Fruit fly (Drosophila melanogaster) whole organism, prepupa: ENCODE measurements around the gene CG7945.
A peak's percentile ranks its signal among the peaks of the same experiment; 100 is the strongest.

Experiments used
- CG15336 ChIP-seq: fragments of 200-800 bp; sonication (Bioruptor generic); IDR thresholded peaks from 2 replicates; pipeline ENCODE4 v1.3.6; 2022; ENCODE audit warnings: missing biosample characterization, missing genetic modification characterization
- CG4318 ChIP-seq: fragments of 200-800 bp; sonication (Bioruptor generic); optimal IDR thresholded peaks from 3 replicates; lab custom pipeline; 2017; ENCODE audit warnings: missing biosample characterization, mild to moderate bottlenecking, missing genetic modification characterization
- CG6808 ChIP-seq: fragments of 200-800 bp; sonication (Bioruptor generic); optimal IDR thresholded peaks from 3 replicates; lab custom pipeline; 2017; ENCODE audit warnings: missing biosample characterization, missing genetic modification characterization, mild to moderate bottlenecking, moderate library complexity, missing genetic modification reagents
- CG8119 ChIP-seq: fragments of 200-800 bp; sonication (Bioruptor generic); IDR thresholded peaks from 3 replicates; pipeline ENCODE4 v1.3.6; 2022; ENCODE audit warnings: missing biosample characterization, missing genetic modification characterization
- CG9139 ChIP-seq: fragments of 200-800 bp; sonication (Bioruptor generic); optimal IDR thresholded peaks from 3 replicates; lab custom pipeline; 2017; ENCODE audit warnings: missing biosample characterization, mild to moderate bottlenecking, missing genetic modification characterization
- Eip75B ChIP-seq: fragments of 200-800 bp; sonication (Bioruptor generic); optimal IDR thresholded peaks from 3 replicates; lab custom pipeline; 2016; ENCODE audit warnings: missing biosample characterization, missing genetic modification characterization
- Gug ChIP-seq: fragments of 200-800 bp; sonication (Bioruptor generic); IDR thresholded peaks from 2 replicates; pipeline ENCODE4 v1.3.6; 2022; ENCODE audit warnings: missing biosample characterization, missing genetic modification characterization
- Hr39 ChIP-seq: fragments of 200-800 bp; sonication (Bioruptor generic); optimal IDR thresholded peaks from 2 replicates; lab custom pipeline; 2016; ENCODE audit warnings: missing biosample characterization, missing genetic modification characterization
- cyc ChIP-seq: fragments of 200-800 bp; sonication (Bioruptor generic); optimal IDR thresholded peaks from 3 replicates; lab custom pipeline; 2016; ENCODE audit warnings: missing biosample characterization, missing genetic modification characterization
- esn ChIP-seq: fragments of 200-800 bp; sonication (Bioruptor generic); optimal IDR thresholded peaks from 2 replicates; lab custom pipeline; 2016; ENCODE audit warnings: missing biosample characterization, mild to moderate bottlenecking, missing genetic modification characterization, moderate library complexity
- fd85E ChIP-seq: fragments of 200-800 bp; sonication (Bioruptor generic); optimal IDR thresholded peaks from 3 replicates; lab custom pipeline; 2016; ENCODE audit warnings: missing biosample characterization, missing genetic modification characterization
- ss ChIP-seq, 2 experiments: fragments of 200-800 bp; sonication (Bioruptor generic); optimal IDR thresholded peaks; 2 replicates in 1 of 2; 3 replicates in 1 of 2; lab custom pipeline; 2017 to 2018; ENCODE audit warnings: mild to moderate bottlenecking in 2 of 2, missing biosample characterization in 2 of 2, missing genetic modification characterization in 2 of 2, moderate library complexity in 1 of 2

- TF ChIP-seq ss (GFP tag; optimal IDR thresholded peaks at IDR 0.05; lab: Kevin White, UChicago) (peak in 1 of 2 experiments; percentile 49), CG15336 (GFP tag; lab: Robert Waterston, UW) (no peak), Gug (no peak), esn (GFP tag; lab: Kevin White, UChicago) (no peak), fd85E (GFP tag; lab: Kevin White, UChicago) (no peak), CG9139 (no peak), CG4318 (GFP tag; lab: Kevin White, UChicago) (no peak), Eip75B (GFP tag; lab: Kevin White, UChicago) (no peak), CG6808 (peak; percentile 25), CG8119 (GFP tag; lab: Robert Waterston, UW) (0 out of 3 replicates have a peak, but pooled peaks have one; percentile 18), Hr39 (GFP tag; lab: Kevin White, UChicago) (no peak), cyc (GFP tag; lab: Kevin White, UChicago) (no peak)
Measured at dm6 chr3L:15535800-15536225, 11.9 kb upstream of the CG7945 start.
